Fruit fly (Drosophila melanogaster): ENCODE measurements around the gene CG34150.

CG34150 gene

dm6 chr3R:24773016-24773415 lies 41.0 kb upstream of the CG34150 start:
- no peak for TF ChIP-seq CG8119 (GFP tag; IDR thresholded peaks at IDR 0.05)
- no peak for TF ChIP-seq pdm3 (GFP tag; optimal IDR thresholded peaks at IDR 0.05)
- no peak for TF ChIP-seq Hr38 (GFP tag; optimal IDR thresholded peaks at IDR 0.05)
- TF ChIP-seq Smox (GFP tag; optimal IDR thresholded peaks at IDR 0.05), result no peak
- TF ChIP-seq Eip93F (GFP tag; optimal IDR thresholded peaks at IDR 0.05), result no peak
- no peak for TF ChIP-seq topi (GFP tag; optimal IDR thresholded peaks at IDR 0.05)
- TF ChIP-seq svp (GFP tag), result peak; percentile 60
- TF ChIP-seq Sox15 (GFP tag; optimal IDR thresholded peaks at IDR 0.05), result no peak
- no peak for TF ChIP-seq achi (GFP tag; optimal IDR thresholded peaks at IDR 0.05)

- TF ChIP-seq lz (GFP tag; optimal IDR thresholded peaks at IDR 0.05) (no peak), CG15336 (GFP tag; IDR thresholded peaks at IDR 0.05) (peak; percentile 11; the same call in 1 of the 2 replicates), CG32006 (GFP tag; optimal IDR thresholded peaks at IDR 0.05) (peak; percentile 54), esn (GFP tag; optimal IDR thresholded peaks at IDR 0.05) (no peak), CG16779 (tag; optimal IDR thresholded peaks at IDR 0.05) (no peak), CG6276 (GFP tag; optimal IDR thresholded peaks at IDR 0.05) (peak; percentile 36), eg (GFP tag; IDR thresholded peaks at IDR 0.05) (peak; percentile 64), fd59A (GFP tag; optimal IDR thresholded peaks at IDR 0.05) (no peak), net (GFP tag; optimal IDR thresholded peaks at IDR 0.05) (peak; percentile 41), CG8119 (GFP tag; IDR thresholded peaks at IDR 0.05) (peak; percentile 63; the same call in 2 of the 3 replicates), CG6163 (GFP tag; IDR thresholded peaks at IDR 0.05) (no peak; the same call in none of the 3 replicates), Hr4 (GFP tag; optimal IDR thresholded peaks at IDR 0.05) (no peak), svp (GFP tag) (peak; percentile 3), topi (GFP tag; optimal IDR thresholded peaks at IDR 0.05) (no peak), Eip78C (GFP tag) (peak; percentile 69), CG3032 (tag; optimal IDR thresholded peaks at IDR 0.05) (no peak), salr (GFP tag; optimal IDR thresholded peaks at IDR 0.05) (no peak), Smox (GFP tag; optimal IDR thresholded peaks at IDR 0.05) (no peak), achi (GFP tag; optimal IDR thresholded peaks at IDR 0.05) (no peak)
Measured at dm6 chr3R:24773422-24773821, 40.6 kb upstream of the CG34150 start.

- TF ChIP-seq CG16779 (tag; optimal IDR thresholded peaks at IDR 0.05), result no peak
- TF ChIP-seq dac (GFP tag; optimal IDR thresholded peaks at IDR 0.05), result no peak
- TF ChIP-seq CG6163 (GFP tag; IDR thresholded peaks at IDR 0.05), result no peak
- TF ChIP-seq acj6 (GFP tag; optimal IDR thresholded peaks at IDR 0.05), result no peak
- no peak for TF ChIP-seq Sox14 (GFP tag; optimal IDR thresholded peaks at IDR 0.05)
- peak; percentile 20 for TF ChIP-seq OdsH (GFP tag; optimal IDR thresholded peaks at IDR 0.05)
- no peak for TF ChIP-seq Smox (GFP tag; optimal IDR thresholded peaks at IDR 0.05)
- TF ChIP-seq svp (GFP tag), result peak; percentile 32
- no peak for TF ChIP-seq CG11902 (GFP tag; optimal IDR thresholded peaks at IDR 0.05)
- no peak for TF ChIP-seq CG6276 (GFP tag; optimal IDR thresholded peaks at IDR 0.05)
- peak; percentile 12 for TF ChIP-seq Lpt (GFP tag; optimal IDR thresholded peaks at IDR 0.05)
- TF ChIP-seq Hr38 (GFP tag; optimal IDR thresholded peaks at IDR 0.05), result no peak
- no peak for TF ChIP-seq lz (GFP tag; optimal IDR thresholded peaks at IDR 0.05)
- TF ChIP-seq CG8632 (GFP tag; optimal IDR thresholded peaks at IDR 0.05), result no peak
- TF ChIP-seq CG6854 (GFP tag; optimal IDR thresholded peaks at IDR 0.05), result no peak
- peak; percentile 59; the same call in 1 of the 2 replicates for TF ChIP-seq CG15336 (GFP tag; IDR thresholded peaks at IDR 0.05)
- no peak for TF ChIP-seq CG10631 (GFP tag; optimal IDR thresholded peaks at IDR 0.05)
- TF ChIP-seq CG8319 (GFP tag; optimal IDR thresholded peaks at IDR 0.05), result no peak
- TF ChIP-seq CG8119 (GFP tag; IDR thresholded peaks at IDR 0.05), result peak; percentile 77
- no peak for TF ChIP-seq Ets21C (GFP tag; optimal IDR thresholded peaks at IDR 0.05)
- TF ChIP-seq CG11762 (GFP tag; optimal IDR thresholded peaks at IDR 0.05; ENCODE audit: insufficient read depth), result no peak
- no peak for TF ChIP-seq ss (GFP tag; optimal IDR thresholded peaks at IDR 0.05)
- no peak for TF ChIP-seq Eip93F (GFP tag; optimal IDR thresholded peaks at IDR 0.05)
- TF ChIP-seq net (GFP tag; optimal IDR thresholded peaks at IDR 0.05), result peak; percentile 3
- TF ChIP-seq CG31627 (GFP tag; optimal IDR thresholded peaks at IDR 0.05), result no peak
- no peak for TF ChIP-seq salr (GFP tag; optimal IDR thresholded peaks at IDR 0.05)
- TF ChIP-seq fd59A (GFP tag; optimal IDR thresholded peaks at IDR 0.05), result no peak
- TF ChIP-seq CG3032 (tag; optimal IDR thresholded peaks at IDR 0.05), result no peak
- TF ChIP-seq Eip78C (GFP tag), result peak; percentile 80
- no peak for TF ChIP-seq fd85E (GFP tag; optimal IDR thresholded peaks at IDR 0.05)
- TF ChIP-seq CG7368 (GFP tag; optimal IDR thresholded peaks at IDR 0.05), result no peak
- TF ChIP-seq pdm3 (GFP tag; optimal IDR thresholded peaks at IDR 0.05), result peak; percentile 5
- TF ChIP-seq Met (GFP tag; optimal IDR thresholded peaks at IDR 0.05), result no peak
- no peak for TF ChIP-seq spab (GFP tag; optimal IDR thresholded peaks at IDR 0.05)
- TF ChIP-seq CG10669 (GFP tag; optimal IDR thresholded peaks at IDR 0.05), result no peak
- no peak for TF ChIP-seq CG6792 (GFP tag; optimal IDR thresholded peaks at IDR 0.05)
- TF ChIP-seq Blimp-1 (GFP tag; optimal IDR thresholded peaks at IDR 0.05), result no peak
- TF ChIP-seq CG3919 (GFP tag; optimal IDR thresholded peaks at IDR 0.05), result no peak
- no peak for TF ChIP-seq Gug (GFP tag; IDR thresholded peaks at IDR 0.05)
- TF ChIP-seq eg (GFP tag; IDR thresholded peaks at IDR 0.05), result no peak
Measured at dm6 chr3R:24777101-24777500, 37.0 kb upstream of the CG34150 start.
